Worm (Caenorhabditis elegans) whole organism, early embryonic: ENCODE results near the gene txt-13.

Experiments
- B0310.2 ChIP-seq: sonication (generic microtip); optimal IDR thresholded peaks from 2 replicates; lab custom pipeline; 2016; ENCODE audit warnings: mild to moderate bottlenecking, missing genetic modification characterization, missing compliant biosample characterization
- F13C5.2 ChIP-seq: sonication (generic microtip); optimal IDR thresholded peaks from 2 replicates; lab custom pipeline; 2017; ENCODE audit warnings: mild to moderate bottlenecking, missing genetic modification characterization, inconsistent platforms, missing compliant biosample characterization
- aly-1 ChIP-seq: sonication (generic microtip); optimal IDR thresholded peaks from 2 replicates; lab custom pipeline; 2016; ENCODE audit warnings: missing genetic modification characterization, missing compliant biosample characterization
- ama-1 ChIP-seq: fragments of 150-350 bp; optimal IDR thresholded peaks from 2 replicates; lab custom pipeline; 2014
- ceh-13 ChIP-seq: fragments of 200-800 bp; sonication (Bioruptor generic); optimal IDR thresholded peaks from 2 replicates; lab custom pipeline; 2018; ENCODE audit warnings: mild to moderate bottlenecking, missing genetic modification characterization, missing compliant biosample characterization
- ceh-36 ChIP-seq: sonication (generic microtip); optimal IDR thresholded peaks from 2 replicates; lab custom pipeline; 2016; ENCODE audit warnings: missing genetic modification characterization, inconsistent platforms, missing compliant biosample characterization
- ets-7 ChIP-seq: sonication (generic microtip); optimal IDR thresholded peaks from 2 replicates; lab custom pipeline; 2016; ENCODE audit warnings: missing genotype, missing genetic modification characterization, missing compliant biosample characterization
- flt-1 ChIP-seq: fragments of 200-800 bp; sonication (Bioruptor generic); IDR thresholded peaks from 2 replicates; pipeline ENCODE4 v1.3.6; 2022; ENCODE audit warnings: missing genetic modification characterization, missing compliant biosample characterization
- hmbx-1 ChIP-seq: sonication (generic microtip); optimal IDR thresholded peaks from 2 replicates; lab custom pipeline; 2016; ENCODE audit warnings: mild to moderate bottlenecking, missing genetic modification characterization, missing compliant biosample characterization
- hmg-4 ChIP-seq: fragments of 200-800 bp; sonication (Bioruptor generic); optimal IDR thresholded peaks from 2 replicates; lab custom pipeline; 2018; ENCODE audit warnings: mild to moderate bottlenecking, missing genetic modification characterization, missing compliant biosample characterization
- hnd-1 ChIP-seq: sonication (generic microtip); optimal IDR thresholded peaks from 2 replicates; lab custom pipeline; 2016; ENCODE audit warnings: missing genetic modification characterization, missing compliant biosample characterization
- pes-1 ChIP-seq: fragments of 200-800 bp; sonication (Bioruptor generic); IDR thresholded peaks from 2 replicates; pipeline ENCODE4 v1.3.6; 2022; ENCODE audit warnings: missing genetic modification reagents, missing genetic modification characterization, missing compliant biosample characterization
- scrt-1 ChIP-seq: fragments of 200-800 bp; sonication (Bioruptor generic); IDR thresholded peaks from 2 replicates; pipeline ENCODE4 v1.3.6; 2022; ENCODE audit warnings: missing genetic modification characterization, missing compliant biosample characterization
- sea-1 ChIP-seq: fragments of 200-800 bp; sonication (Bioruptor generic); conservative IDR thresholded peaks from 2 replicates; pipeline ENCODE4 v1.3.6; 2022; ENCODE audit warnings: missing genetic modification characterization, missing compliant biosample characterization
- tbx-11 ChIP-seq: fragments of 200-800 bp; sonication (Bioruptor generic); IDR thresholded peaks from 2 replicates; pipeline ENCODE4 v1.3.6; 2022; ENCODE audit warnings: missing genetic modification characterization, missing compliant biosample characterization
- tbx-37 ChIP-seq: fragments of 200-800 bp; sonication (Bioruptor generic); conservative IDR thresholded peaks from 2 replicates; pipeline ENCODE4 v1.3.6; 2022; ENCODE audit warnings: missing genetic modification reagents, missing genetic modification characterization, missing compliant biosample characterization
- tra-4 ChIP-seq: sonication (generic microtip); optimal IDR thresholded peaks from 2 replicates; lab custom pipeline; 2017; ENCODE audit warnings: missing genetic modification characterization, missing compliant biosample characterization

Gene txt-13

DNA sequence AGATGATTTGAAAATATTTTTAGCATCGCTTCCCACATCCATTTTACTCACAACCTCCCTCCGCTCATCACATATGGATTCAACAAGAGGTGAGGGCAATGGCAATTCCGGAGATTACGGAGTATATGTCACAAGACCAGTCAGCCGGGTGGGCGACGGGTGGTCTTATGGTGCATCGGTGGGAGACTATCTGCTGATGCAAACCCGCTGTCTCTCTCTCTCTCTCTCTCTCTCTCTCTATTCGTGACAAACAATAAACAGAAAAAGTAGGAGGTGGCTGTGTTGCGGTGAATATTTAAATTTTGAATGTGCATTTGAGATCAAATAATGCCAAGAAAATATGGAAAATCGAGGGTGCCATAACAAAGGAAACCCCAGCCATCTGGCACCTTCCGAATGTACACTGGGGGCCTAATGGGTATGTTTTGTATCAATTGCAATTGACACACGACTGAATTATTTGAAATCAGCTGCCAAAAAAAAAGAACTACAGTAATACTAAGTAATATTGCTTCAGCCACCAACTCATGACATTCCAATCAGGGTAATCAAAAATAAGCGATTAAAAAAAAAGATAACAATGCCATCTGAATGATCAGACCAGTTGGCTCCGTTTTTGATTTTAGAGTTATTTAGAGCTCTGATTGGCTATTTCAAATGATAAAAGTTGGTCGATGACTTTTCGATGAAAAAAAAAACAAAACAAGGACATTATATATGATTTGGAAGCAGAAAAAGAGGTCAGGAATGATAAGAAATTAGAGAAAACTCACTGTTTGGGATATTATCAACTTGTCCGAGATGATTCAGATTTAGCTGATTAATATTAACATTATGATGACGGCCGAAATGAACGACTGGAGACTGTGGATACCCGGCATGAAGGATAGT is 22.4 kb upstream of the txt-13 start:
- TF ChIP-seq ceh-13 (GFP tag; lab: Kevin White, UChicago), result no peak
- TF ChIP-seq hmg-4, result peak; percentile 40
- TF ChIP-seq tbx-37 (GFP tag; lab: Robert Waterston, UW), result no peak
- peak; percentile 0 for TF ChIP-seq ama-1
- TF ChIP-seq ceh-36 (tag; lab: Kevin White, UChicago), result no peak
- TF ChIP-seq sea-1 (GFP tag; lab: Robert Waterston, UW), result no peak

DNA sequence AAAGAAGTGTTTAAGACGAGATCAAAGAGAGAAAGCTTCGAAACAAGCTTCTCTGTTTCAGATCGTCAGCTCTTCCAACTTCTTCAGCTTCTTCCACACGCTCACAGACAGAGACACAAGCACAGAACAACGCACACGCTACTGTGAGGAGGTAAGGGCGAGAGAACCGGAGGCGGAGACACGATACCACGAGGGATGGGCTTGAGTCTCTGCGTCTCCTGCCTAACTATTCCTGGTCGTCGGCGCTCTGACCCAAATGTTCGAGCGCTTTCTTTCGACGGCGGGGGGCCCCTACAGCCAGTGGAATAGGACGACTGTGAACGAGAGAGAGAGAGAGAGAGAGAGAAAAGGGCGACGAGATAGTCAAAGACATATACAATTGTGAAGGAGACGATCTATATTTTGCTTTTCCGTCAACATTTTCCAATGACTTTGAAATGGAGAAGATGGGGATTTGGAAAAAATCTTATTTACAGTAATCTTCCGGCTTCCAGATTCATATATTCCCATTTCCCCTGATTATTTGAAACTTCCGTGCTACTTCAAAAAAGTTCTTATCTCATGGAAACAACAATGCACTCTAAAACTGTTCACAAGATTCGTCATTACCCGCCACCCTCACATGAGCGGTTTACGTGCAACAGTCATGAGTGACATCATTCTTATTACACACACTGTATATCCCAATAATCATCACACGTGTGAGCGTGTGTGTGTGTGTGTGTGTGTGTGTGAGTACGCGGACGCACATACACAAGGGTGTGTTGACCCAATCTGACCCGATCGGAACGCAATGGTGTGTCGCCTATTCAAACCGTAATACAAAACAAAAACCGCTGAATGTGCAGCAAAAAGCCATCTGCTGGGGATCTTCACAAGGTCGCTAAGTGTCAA is 21.4 kb upstream of the txt-13 start:
- TF ChIP-seq tbx-11 (no peak), hnd-1 (no peak), F13C5.2 (tag; lab: Kevin White, UChicago) (peak; percentile 56), sea-1 (GFP tag; lab: Robert Waterston, UW) (no peak), ets-7 (tag; lab: Kevin White, UChicago) (no peak), B0310.2 (tag; lab: Kevin White, UChicago) (no peak), hmg-4 (peak; percentile 61), hmbx-1 (no peak), ceh-36 (tag; lab: Kevin White, UChicago) (no peak), tra-4 (tag; lab: Kevin White, UChicago) (no peak), tbx-37 (GFP tag; lab: Robert Waterston, UW) (no peak), flt-1 (peak; percentile 54), ceh-13 (GFP tag; lab: Kevin White, UChicago) (no peak), scrt-1 (GFP tag; lab: Robert Waterston, UW) (peak; percentile 59; the same call in 1 of the 2 replicates), aly-1 (tag; lab: Kevin White, UChicago) (no peak), ama-1 (peak; percentile 28), pes-1 (GFP tag; lab: Robert Waterston, UW) (no peak)

ce11 chrII:10550173-10550572 is 20.2 kb upstream of the txt-13 start:
- TF ChIP-seq aly-1 (tag; lab: Kevin White, UChicago) (no peak), tbx-11 (no peak), B0310.2 (tag; lab: Kevin White, UChicago) (no peak), hmbx-1 (no peak), flt-1 (no peak), scrt-1 (GFP tag; lab: Robert Waterston, UW) (no peak), ceh-36 (tag; lab: Kevin White, UChicago) (no peak)

DNA sequence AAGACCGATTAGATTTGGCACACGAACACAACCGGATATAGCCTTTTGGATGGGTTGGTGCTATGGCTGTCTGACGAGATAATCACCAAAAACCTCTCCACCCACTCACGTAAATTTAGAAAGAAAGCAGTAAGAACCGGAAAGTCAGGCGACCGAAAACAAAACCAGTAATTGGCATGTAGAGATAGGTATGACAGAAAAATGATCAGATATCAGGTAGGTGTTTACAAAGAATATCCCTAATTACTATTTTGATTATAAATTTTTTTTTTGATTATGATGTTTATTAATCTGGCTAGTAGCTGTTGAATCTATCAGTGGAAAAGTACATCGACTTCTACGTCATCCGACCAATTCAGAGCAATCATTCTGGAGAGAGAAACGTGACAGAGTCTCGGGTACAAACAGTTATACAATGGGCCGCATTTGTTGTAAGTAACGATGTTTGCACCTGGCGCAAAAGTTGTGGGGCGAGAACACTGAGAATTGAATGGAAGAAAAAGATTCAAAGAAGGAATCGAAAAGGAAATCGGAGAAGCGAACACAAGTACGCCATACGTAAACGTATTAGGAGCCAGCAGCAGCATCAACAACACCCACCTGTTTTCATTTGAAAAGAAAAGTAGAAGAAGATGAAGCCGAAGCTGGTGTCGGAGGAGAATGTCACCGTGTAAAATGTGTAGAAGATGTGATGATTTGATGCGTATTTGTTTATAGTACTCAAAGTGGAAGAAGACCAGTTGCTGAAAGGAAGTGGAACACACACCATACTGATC is 19.3 kb upstream of the txt-13 start:
- TF ChIP-seq sea-1 (GFP tag; lab: Robert Waterston, UW), result no peak

ce11 chrII:10551985-10552736 is 18.2 kb upstream of the txt-13 start:
- no peak for TF ChIP-seq flt-1
- no peak for TF ChIP-seq hnd-1
- TF ChIP-seq ceh-13 (GFP tag; lab: Kevin White, UChicago), result no peak
- TF ChIP-seq tbx-11, result no peak
- TF ChIP-seq F13C5.2 (tag; lab: Kevin White, UChicago), result no peak
- no peak for TF ChIP-seq B0310.2 (tag; lab: Kevin White, UChicago)
- no peak for TF ChIP-seq aly-1 (tag; lab: Kevin White, UChicago)
- TF ChIP-seq hmbx-1, result no peak
- no peak for TF ChIP-seq tbx-37 (GFP tag; lab: Robert Waterston, UW)

DNA sequence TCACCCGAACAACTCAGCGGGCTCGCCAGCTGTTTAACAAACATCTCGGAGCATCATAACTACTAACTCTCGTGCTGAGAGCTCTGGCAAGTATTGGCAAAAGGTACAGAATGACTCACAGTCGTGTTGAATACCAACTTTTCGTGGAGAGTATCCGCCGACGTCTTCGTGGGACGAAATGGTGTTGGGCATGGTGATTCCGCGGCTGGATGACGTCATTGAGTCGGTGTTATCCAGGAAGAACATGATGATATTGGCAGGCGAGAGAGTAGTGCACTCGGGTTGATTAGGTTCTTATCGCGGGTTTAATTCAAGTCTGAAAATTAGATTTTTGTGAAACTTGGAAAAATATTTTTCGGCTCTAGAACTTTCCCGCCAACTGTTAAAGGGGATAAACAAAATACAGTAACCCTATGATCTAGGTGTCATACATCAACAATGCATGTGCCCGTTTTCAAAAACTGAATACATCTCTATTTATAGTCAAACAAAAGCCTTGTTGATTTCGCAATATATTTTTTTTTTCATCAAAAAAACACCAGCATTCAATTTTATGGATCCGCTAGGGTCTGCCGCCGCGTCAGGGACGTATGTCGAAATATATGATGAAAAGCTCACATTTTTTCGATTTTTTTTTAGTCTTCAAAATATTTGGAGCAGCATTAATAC is 16.9 kb upstream of the txt-13 start:
- no peak for TF ChIP-seq aly-1 (tag; lab: Kevin White, UChicago)
- no peak for TF ChIP-seq flt-1
- TF ChIP-seq ets-7 (tag; lab: Kevin White, UChicago), result no peak
- no peak for TF ChIP-seq sea-1 (GFP tag; lab: Robert Waterston, UW)
- TF ChIP-seq ama-1, result no peak
- no peak for TF ChIP-seq B0310.2 (tag; lab: Kevin White, UChicago)
- no peak for TF ChIP-seq scrt-1 (GFP tag; lab: Robert Waterston, UW)
- TF ChIP-seq F13C5.2 (tag; lab: Kevin White, UChicago), result no peak
- TF ChIP-seq tra-4 (tag; lab: Kevin White, UChicago), result no peak
- no peak for TF ChIP-seq tbx-37 (GFP tag; lab: Robert Waterston, UW)
- no peak for TF ChIP-seq ceh-36 (tag; lab: Kevin White, UChicago)
- TF ChIP-seq hnd-1, result no peak
- TF ChIP-seq hmg-4, result no peak
- TF ChIP-seq hmbx-1, result no peak
- TF ChIP-seq ceh-13 (GFP tag; lab: Kevin White, UChicago), result no peak
